Worm (Caenorhabditis elegans): ENCODE results near the gene sir-2.2.

Gene sir-2.2

ce11 chrX:13310763-13311162, 17.1 kb upstream of the sir-2.2 start (continued):
- TF ChIP-seq snpc-1.1 (tag; optimal IDR thresholded peaks at IDR 0.05; ENCODE audit: insufficient read depth) (no peak), nhr-27 (tag; optimal IDR thresholded peaks at IDR 0.05) (no peak), egl-18 (GFP tag; IDR thresholded peaks at IDR 0.05) (no peak), B0336.3 (GFP tag; IDR thresholded peaks at IDR 0.05) (no peak), akir-1 (GFP tag; optimal IDR thresholded peaks at IDR 0.05) (no peak), him-1 (tag; optimal IDR thresholded peaks at IDR 0.05) (no peak), nfya-2 (GFP tag; IDR thresholded peaks at IDR 0.05) (no peak), let-607 (tag; optimal IDR thresholded peaks at IDR 0.05) (peak in 1 of 2 experiments; percentile 35), hlh-12 (tag; optimal IDR thresholded peaks at IDR 0.05) (no peak), Y95B8A.8 (GFP tag; IDR thresholded peaks at IDR 0.05) (no peak), athp-1 (tag; optimal IDR thresholded peaks at IDR 0.05) (no peak), F37B4.10 (GFP tag; IDR thresholded peaks at IDR 0.05) (no peak), pbrm-1 (GFP tag; IDR thresholded peaks at IDR 0.05) (no peak)

- no peak for TF ChIP-seq ets-4 (GFP tag; optimal IDR thresholded peaks at IDR 0.05)
- no peak for TF ChIP-seq C17E4.6 (GFP tag; IDR thresholded peaks at IDR 0.05)
- TF ChIP-seq mcd-1 (GFP tag; IDR thresholded peaks at IDR 0.05): no peak
- no peak for TF ChIP-seq B0336.3 (GFP tag; IDR thresholded peaks at IDR 0.05)
- no peak for TF ChIP-seq F49E8.2 (tag; optimal IDR thresholded peaks at IDR 0.05; ENCODE audit: insufficient read depth)
- no peak for TF ChIP-seq lir-1 (GFP tag; conservative IDR thresholded peaks at IDR 0.05)
- peak; percentile 56 for TF ChIP-seq nhr-80 (tag; optimal IDR thresholded peaks at IDR 0.05)
- peak; percentile 57 for TF ChIP-seq nfyb-1 (GFP tag; IDR thresholded peaks at IDR 0.05)
Measured at ce11 chrX:13311641-13312423, 16.0 kb upstream of the sir-2.2 start, which contains the start of gene F46G10.1. TSS of gene F46G10.1 (minus strand) at chrX:13311755.

ce11 chrX:13315093-13315492, 12.8 kb upstream of the sir-2.2 start:
- TF ChIP-seq sptf-2 (GFP tag; optimal IDR thresholded peaks at IDR 0.05) (no peak), repo-1 (tag; optimal IDR thresholded peaks at IDR 0.05) (no peak), egrh-3 (GFP tag; IDR thresholded peaks at IDR 0.05) (no peak), efl-1 (GFP tag; optimal IDR thresholded peaks at IDR 0.05) (no peak), nfya-1 (tag; optimal IDR thresholded peaks at IDR 0.05; ENCODE audit: borderline replicate concordance, insufficient read depth) (no peak), nhr-27 (tag; optimal IDR thresholded peaks at IDR 0.05) (no peak), snpc-1.3 (tag; optimal IDR thresholded peaks at IDR 0.05; ENCODE audit: insufficient read depth) (no peak)

ce11 chrX:13317532-13317931, 10.3 kb upstream of the sir-2.2 start:
- no peak for TF ChIP-seq fkh-3 (tag; optimal IDR thresholded peaks at IDR 0.05)
- no peak for TF ChIP-seq nhr-120 (GFP tag; IDR thresholded peaks at IDR 0.05)
- no peak for TF ChIP-seq ceh-79 (tag; optimal IDR thresholded peaks at IDR 0.05)
- no peak for TF ChIP-seq rpc-1 (optimal IDR thresholded peaks at IDR 0.05)
- TF ChIP-seq rpc-1 (tag; optimal IDR thresholded peaks at IDR 0.05): no peak
- no peak for TF ChIP-seq ceh-40 (GFP tag; IDR thresholded peaks at IDR 0.05)
- no peak for TF ChIP-seq C17E4.6 (GFP tag; IDR thresholded peaks at IDR 0.05)
- TF ChIP-seq nhr-90 (tag; optimal IDR thresholded peaks at IDR 0.05): no peak

Measured in whole organism, young adult.